Fruit fly (Drosophila melanogaster): Measurements from ENCODE around the gene Usp2.

The Usp2 gene

DNA sequence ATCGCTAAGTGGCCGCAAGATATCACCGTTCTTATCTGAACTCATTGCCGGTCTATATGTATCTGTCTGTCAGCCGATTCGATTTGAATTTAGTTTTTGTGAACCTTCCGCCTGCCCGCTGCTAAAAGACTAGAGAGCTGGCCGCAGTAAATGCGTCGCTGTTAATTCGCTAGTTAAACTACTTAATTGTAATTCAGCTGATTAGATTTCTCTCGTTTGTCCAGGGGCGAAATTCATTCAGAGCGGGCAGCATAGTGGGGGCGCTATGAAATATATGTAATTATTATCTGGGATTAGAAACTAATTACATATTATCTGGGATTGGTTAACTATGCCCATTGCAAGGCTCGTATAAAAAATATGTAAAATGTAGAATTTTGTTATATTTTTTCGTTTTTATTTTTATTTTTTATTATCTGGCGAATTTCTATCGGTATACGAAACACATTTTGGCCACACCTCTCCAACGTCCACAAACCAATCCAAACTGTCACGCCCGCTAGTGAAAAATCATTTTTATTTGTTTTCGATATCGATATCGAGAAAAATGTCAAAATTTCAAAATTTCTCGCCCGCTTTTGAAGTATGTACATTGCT is 6.3 kb upstream of the Usp2 start, which contains the start of the genes CG14615 and tilB (continued):
- TF ChIP-seq CG10959 (GFP tag; IDR thresholded peaks at IDR 0.05) (no peak), Aef1 (GFP tag; IDR thresholded peaks at IDR 0.05) (0 out of 3 replicates have a peak, but pooled peaks have one; percentile 22), vnd (GFP tag; IDR thresholded peaks at IDR 0.05; ENCODE audit: partially characterized antibody) (no peak), Tbp (GFP tag; optimal IDR thresholded peaks at IDR 0.05) (no peak), BEAF-32 (GFP tag; optimal IDR thresholded peaks at IDR 0.05) (peak; percentile 25), E2f1 (GFP tag; IDR thresholded peaks at IDR 0.05) (0 out of 2 replicates have a peak, but pooled peaks have one; percentile 19), CG9817 (tag; optimal IDR thresholded peaks at IDR 0.05) (peak; percentile 8), slbo (GFP tag; IDR thresholded peaks at IDR 0.05) (peak; percentile 69), Trl (optimal IDR thresholded peaks at IDR 0.05) (no peak), Trl (GFP tag; optimal IDR thresholded peaks at IDR 0.05) (no peak), Dbx (GFP tag; IDR thresholded peaks at IDR 0.05) (0 out of 3 replicates have a peak, but pooled peaks have one; percentile 17), Ada2b (GFP tag; IDR thresholded peaks at IDR 0.05) (no peak), sug (tag; optimal IDR thresholded peaks at IDR 0.05) (peak; percentile 49), CG31388 (GFP tag; optimal IDR thresholded peaks at IDR 0.05) (no peak)

DNA sequence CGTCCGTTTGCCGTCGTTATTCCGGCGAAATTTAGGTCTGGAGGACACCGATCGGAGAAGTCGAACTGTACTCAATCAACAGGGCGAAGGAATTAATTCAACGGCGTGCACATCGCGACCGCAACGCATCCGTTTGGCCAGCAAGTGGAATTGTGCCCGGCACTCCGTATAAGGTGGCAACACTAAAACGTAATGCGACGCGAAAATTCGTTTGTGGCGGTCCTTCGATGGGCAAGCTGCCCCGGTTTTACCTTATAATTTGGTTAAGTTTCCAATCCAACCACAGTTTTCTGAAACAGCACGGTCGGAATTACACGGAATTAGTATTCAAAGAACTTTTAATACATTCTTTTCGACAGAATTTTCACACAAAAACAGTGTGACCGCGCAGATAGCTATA is 580 bp upstream of the Usp2 start, which contains the start of gene wap:
Gene wap (minus strand): TSS at position 400 of the 400 bp plus-strand sequence.
- TF ChIP-seq CG9437 (GFP tag; optimal IDR thresholded peaks at IDR 0.05), result peak; percentile 64
- TF ChIP-seq bbx (GFP tag; IDR thresholded peaks at IDR 0.05; ENCODE audit: partially characterized antibody), result 0 out of 2 replicates have a peak, but pooled peaks have one; percentile 29
- peak; percentile 33 for TF ChIP-seq YL-1 (GFP tag; optimal IDR thresholded peaks at IDR 0.05)
- TF ChIP-seq MESR4 (GFP tag; optimal IDR thresholded peaks at IDR 0.05), result peak; percentile 59
- TF ChIP-seq CG4617 (GFP tag; optimal IDR thresholded peaks at IDR 0.05; ENCODE audit: borderline replicate concordance), result peak; percentile 36
- peak; percentile 38 for TF ChIP-seq Med (GFP tag)
- no peak for TF ChIP-seq Bgb (GFP tag; IDR thresholded peaks at IDR 0.05; ENCODE audit: partially characterized antibody)
- no peak for TF ChIP-seq kay (GFP tag; optimal IDR thresholded peaks at IDR 0.05)
- peak; percentile 27; the same call in 1 of the 2 replicates for TF ChIP-seq MBD-R2 (GFP tag; IDR thresholded peaks at IDR 0.05)

DNA sequence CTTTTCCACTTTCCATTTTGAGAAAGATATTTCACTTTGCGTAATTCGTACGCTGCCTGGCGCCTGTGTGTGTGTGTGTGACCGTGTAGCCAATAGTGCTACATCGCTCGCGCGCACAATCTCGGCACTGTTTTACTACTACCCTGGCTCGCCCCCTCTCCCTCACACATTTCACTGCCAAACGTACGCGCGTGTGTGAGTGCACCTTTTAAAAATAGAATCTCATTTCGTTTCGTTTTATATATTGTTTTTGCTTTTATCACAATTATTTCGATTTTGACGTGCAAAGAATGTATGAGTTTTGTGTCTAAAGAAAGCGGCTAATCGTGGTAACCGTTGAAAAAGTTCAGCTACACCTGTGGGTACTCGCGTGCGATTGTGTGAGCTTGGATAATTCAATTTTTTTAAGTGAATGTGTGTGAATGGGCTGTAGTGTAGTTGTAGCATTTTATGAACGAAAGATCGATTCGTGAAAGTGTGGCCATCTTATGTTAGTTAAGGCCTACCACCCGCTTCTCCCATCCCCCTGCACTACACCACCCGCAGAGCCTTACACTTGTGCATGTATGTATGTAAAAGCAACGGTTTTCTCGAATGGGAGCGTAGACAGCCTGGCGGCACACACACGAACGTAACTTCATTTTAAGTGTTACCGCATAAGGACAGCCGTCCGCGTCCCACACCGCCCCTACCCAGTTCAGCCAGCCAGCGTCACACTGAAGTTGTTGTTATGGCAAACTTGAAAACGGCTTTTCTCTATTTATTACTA is 761 bp downstream of the Usp2 start:
- TF ChIP-seq ro (GFP tag; IDR thresholded peaks at IDR 0.05), result no peak
- no peak for TF ChIP-seq Dfd (GFP tag; optimal IDR thresholded peaks at IDR 0.05)
- TF ChIP-seq CG6854 (GFP tag; optimal IDR thresholded peaks at IDR 0.05), result no peak
- TF ChIP-seq CG43689 (GFP tag; IDR thresholded peaks at IDR 0.05), result no peak
- no peak for TF ChIP-seq CG8290 (GFP tag; optimal IDR thresholded peaks at IDR 0.05)
- peak in 1 of 2 experiments; percentile 12 for TF ChIP-seq CG8290 (tag; optimal IDR thresholded peaks at IDR 0.05)
- TF ChIP-seq CG12155 (GFP tag; optimal IDR thresholded peaks at IDR 0.05), result no peak
- TF ChIP-seq CTCF (GFP tag; optimal IDR thresholded peaks at IDR 0.05), result no peak
- TF ChIP-seq Xbp1 (GFP tag; optimal IDR thresholded peaks at IDR 0.05), result no peak
- TF ChIP-seq CG8478 (optimal IDR thresholded peaks at IDR 0.05), result peak; percentile 10
- peak; percentile 48 for TF ChIP-seq kni (GFP tag; optimal IDR thresholded peaks at IDR 0.05)
- TF ChIP-seq sd (tag; optimal IDR thresholded peaks at IDR 0.05), result peak; percentile 58
- peak; percentile 0 for TF ChIP-seq ERR (GFP tag; optimal IDR thresholded peaks at IDR 0.05)
- TF ChIP-seq D19B (GFP tag; optimal IDR thresholded peaks at IDR 0.05), result no peak
- TF ChIP-seq sug (tag; optimal IDR thresholded peaks at IDR 0.05), result peak; percentile 54
- TF ChIP-seq CG14014 (GFP tag; IDR thresholded peaks at IDR 0.05), result no peak
- no peak for TF ChIP-seq nau (GFP tag; optimal IDR thresholded peaks at IDR 0.05)
- no peak for TF ChIP-seq CG1529 (GFP tag; optimal IDR thresholded peaks at IDR 0.05)
- TF ChIP-seq sqz (GFP tag; optimal IDR thresholded peaks at IDR 0.05), result no peak
- TF ChIP-seq Adf1 (GFP tag; IDR thresholded peaks at IDR 0.05), result no peak
- TF ChIP-seq CG10321 (GFP tag; IDR thresholded peaks at IDR 0.05), result peak; percentile 84
- peak; percentile 77 for TF ChIP-seq sens (GFP tag)
- TF ChIP-seq CG11695 (GFP tag; IDR thresholded peaks at IDR 0.05), result no peak
- TF ChIP-seq fru (optimal IDR thresholded peaks at IDR 0.05), result no peak
- no peak for TF ChIP-seq zfh1 (GFP tag; IDR thresholded peaks at IDR 0.05)
- no peak for TF ChIP-seq Ets97D (GFP tag; optimal IDR thresholded peaks at IDR 0.05)
- peak; percentile 28 for TF ChIP-seq ftz-f1 (GFP tag; optimal IDR thresholded peaks at IDR 0.05)
